Fruit fly (Drosophila melanogaster): ENCODE results near the gene Pfdn1.

The Pfdn1 gene

dm6 chr2L:6099270-6099644, 30.4 kb downstream of the Pfdn1 start:
- TF ChIP-seq sage (GFP tag; optimal IDR thresholded peaks at IDR 0.05): peak; percentile 14
- peak; percentile 30 for TF ChIP-seq woc (GFP tag; optimal IDR thresholded peaks at IDR 0.05)
- no peak for TF ChIP-seq GATAd (GFP tag; optimal IDR thresholded peaks at IDR 0.05)
- no peak for TF ChIP-seq N (GFP tag; optimal IDR thresholded peaks at IDR 0.05)

DNA sequence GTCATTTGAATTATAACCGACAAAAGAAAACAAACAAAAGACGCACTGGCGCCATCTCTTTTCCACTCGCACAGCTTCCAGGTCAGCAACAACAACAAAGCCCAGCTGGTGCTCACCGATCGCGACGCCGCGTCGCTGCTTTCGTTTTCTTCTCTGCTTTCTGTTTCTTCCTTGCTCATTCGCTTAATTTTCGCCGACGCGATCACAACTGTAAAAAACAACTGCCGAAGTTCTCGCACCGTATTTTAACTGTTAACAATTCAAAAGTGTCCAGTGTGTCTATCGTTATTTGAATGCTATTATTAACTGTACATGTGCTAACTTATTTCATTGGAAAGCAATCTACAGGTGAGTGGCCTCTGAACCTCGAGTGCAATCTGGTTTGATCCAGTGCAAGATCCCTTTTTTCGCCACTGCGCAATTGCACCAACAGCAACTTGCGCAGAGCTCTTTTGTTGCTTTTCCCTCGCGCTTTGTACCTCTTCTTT, 31.4 kb downstream of the Pfdn1 start, which contains the start of gene stai:
Gene stai, plus strand, starts transcription at position 176 of the 488 bp plus-strand sequence.
- TF ChIP-seq fru (GFP tag; optimal IDR thresholded peaks at IDR 0.05) (peak; percentile 0), Sp1 (GFP tag; optimal IDR thresholded peaks at IDR 0.05) (peak; percentile 32), psq (GFP tag; optimal IDR thresholded peaks at IDR 0.05) (peak; percentile 96), CG32264 (GFP tag; optimal IDR thresholded peaks at IDR 0.05) (no peak)

dm6 chr2L:6109313-6109847, 40.5 kb downstream of the Pfdn1 start:
- TF ChIP-seq psq (GFP tag; optimal IDR thresholded peaks at IDR 0.05) (no peak), h (GFP tag; optimal IDR thresholded peaks at IDR 0.05) (no peak), fru (GFP tag; optimal IDR thresholded peaks at IDR 0.05) (no peak), GATAd (GFP tag; optimal IDR thresholded peaks at IDR 0.05) (no peak), HLH106 (tag; optimal IDR thresholded peaks at IDR 0.05) (no peak), ey (GFP tag; optimal IDR thresholded peaks at IDR 0.05) (no peak), CG9705 (GFP tag; optimal IDR thresholded peaks at IDR 0.05) (no peak), Vsx2 (GFP tag; optimal IDR thresholded peaks at IDR 0.05; ENCODE audit: partially characterized antibody) (no peak), CG32264 (GFP tag; optimal IDR thresholded peaks at IDR 0.05) (no peak), Hr83 (GFP tag; optimal IDR thresholded peaks at IDR 0.05; ENCODE audit: poor library complexity, severe bottlenecking) (no peak), Dfd (GFP tag; optimal IDR thresholded peaks at IDR 0.05) (no peak), brk (GFP tag; optimal IDR thresholded peaks at IDR 0.05) (no peak), foxo (GFP tag; optimal IDR thresholded peaks at IDR 0.05) (no peak), lola (GFP tag; optimal IDR thresholded peaks at IDR 0.05) (no peak), jim (GFP tag; optimal IDR thresholded peaks at IDR 0.05) (no peak), Hr78 (GFP tag; optimal IDR thresholded peaks at IDR 0.05) (no peak), Abd-B (GFP tag; optimal IDR thresholded peaks at IDR 0.05) (no peak), dsf (GFP tag; optimal IDR thresholded peaks at IDR 0.05; ENCODE audit: borderline replicate concordance) (no peak), Jra (GFP tag; optimal IDR thresholded peaks at IDR 0.05) (no peak), pan (optimal IDR thresholded peaks at IDR 0.05) (no peak)

DNA sequence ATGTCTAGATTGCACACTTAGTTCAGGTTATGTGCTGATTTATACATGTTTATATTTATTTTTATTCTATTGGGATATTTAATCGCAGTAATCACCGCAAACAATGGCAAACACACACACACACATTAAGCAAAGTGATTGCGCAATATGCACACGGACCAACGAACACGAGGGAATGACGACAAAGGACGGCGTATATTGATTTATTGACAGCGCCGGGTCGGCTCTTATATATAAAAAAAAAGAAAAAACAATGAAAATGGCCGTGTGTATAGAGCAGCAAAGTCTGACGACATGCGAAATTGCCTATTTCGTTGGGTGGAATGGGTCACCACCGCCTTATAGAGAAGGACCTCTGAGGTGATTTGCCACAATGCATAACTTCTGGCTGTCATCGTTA, 41.9 kb downstream of the Pfdn1 start:
- TF ChIP-seq lola (GFP tag; optimal IDR thresholded peaks at IDR 0.05) (no peak), Hr83 (GFP tag; optimal IDR thresholded peaks at IDR 0.05; ENCODE audit: poor library complexity, severe bottlenecking) (no peak), woc (GFP tag; optimal IDR thresholded peaks at IDR 0.05) (no peak), Jra (GFP tag; optimal IDR thresholded peaks at IDR 0.05) (no peak), CG9705 (GFP tag; optimal IDR thresholded peaks at IDR 0.05) (no peak), sage (GFP tag; optimal IDR thresholded peaks at IDR 0.05) (no peak)

DNA sequence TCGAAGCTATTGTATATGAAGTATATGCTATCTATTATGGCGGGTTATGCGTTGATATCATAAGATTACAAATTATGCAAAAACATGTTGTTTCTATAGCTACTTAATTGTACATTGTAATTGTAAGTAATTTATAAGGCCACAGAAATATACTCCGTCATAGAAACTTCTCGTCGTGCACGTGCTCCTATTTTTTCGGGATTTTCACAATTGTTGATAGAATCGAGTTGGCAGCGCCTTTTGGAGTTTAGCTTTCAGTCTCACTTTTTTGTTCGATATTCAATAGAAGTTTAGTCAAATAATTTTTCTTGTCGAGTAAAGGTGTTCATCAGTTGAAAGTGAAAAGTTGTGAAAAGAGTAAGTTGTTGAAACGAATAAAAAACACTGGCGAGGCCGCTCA, 49.3 kb downstream of the Pfdn1 start, which contains the start of gene CG31642:
Gene CG31642, plus strand, starts transcription at position 301 of the 400 bp plus-strand sequence.
- no peak for TF ChIP-seq Dfd (GFP tag; optimal IDR thresholded peaks at IDR 0.05)
- no peak for TF ChIP-seq dmrt93B (GFP tag; optimal IDR thresholded peaks at IDR 0.05)
- no peak for TF ChIP-seq sv (GFP tag; optimal IDR thresholded peaks at IDR 0.05)
- no peak for TF ChIP-seq dl (GFP tag; optimal IDR thresholded peaks at IDR 0.05; ENCODE audit: insufficient read depth in 1 of 2, partially characterized antibody in 2 of 2)
- TF ChIP-seq GATAd (GFP tag; optimal IDR thresholded peaks at IDR 0.05): no peak
